Fruit fly (Drosophila melanogaster) Kc167 (cell line): ENCODE results near the gene MESR6.

ENCODE experiments used
- Myc ChIP-seq: fragments of >200 bp; optimal IDR thresholded peaks from 2 replicates; lab custom pipeline; 2017; ENCODE audit warnings: missing external identifiers
- Sin3A ChIP-seq: fragments of >200 bp; optimal IDR thresholded peaks from 2 replicates; lab custom pipeline; 2018; ENCODE audit warnings: missing external identifiers
- h ChIP-seq: fragments of >200 bp; optimal IDR thresholded peaks from 3 replicates; lab custom pipeline; 2018; ENCODE audit warnings: missing external identifiers
- insv ChIP-seq: fragments of >200 bp; optimal IDR thresholded peaks from 3 replicates; lab custom pipeline; 2018; ENCODE audit warnings: missing external identifiers
- psq ChIP-seq: fragments of >200 bp; optimal IDR thresholded peaks from 2 replicates; lab custom pipeline; 2017; ENCODE audit warnings: missing external identifiers
- ttk ChIP-seq: sonication (Bioruptor generic); optimal IDR thresholded peaks from 2 replicates; lab custom pipeline; 2017; ENCODE audit warnings: missing external identifiers

dm6 chr3L:19046389-19047042 is 46.0 kb upstream of the MESR6 start:
- no peak for TF ChIP-seq h (lab: Kevin White, UChicago)
- TF ChIP-seq insv (lab: Kevin White, UChicago) = no peak
- TF ChIP-seq psq (lab: Kevin White, UChicago) = no peak
- TF ChIP-seq Myc = no peak
- no peak for TF ChIP-seq ttk (lab: Kevin White, UChicago)
- TF ChIP-seq Sin3A = no peak
